Worm (Caenorhabditis elegans): ENCODE measurements around the gene W04D12.1.

ce11 chrIII:5863774-5864173 lies 27.0 kb downstream of the W04D12.1 start, which contains the start of gene dnpp-1:
- TF ChIP-seq him-1 (tag; optimal IDR thresholded peaks at IDR 0.05): no peak
- TF ChIP-seq dao-5 (tag; optimal IDR thresholded peaks at IDR 0.05): no peak

Data from whole organism, L4/young adult.